Worm (Caenorhabditis elegans): Measurements from ENCODE around the gene str-10.

- TF ChIP-seq T22C8.4 (GFP tag; IDR thresholded peaks at IDR 0.05) = no peak
- TF ChIP-seq klf-2 (GFP tag; conservative IDR thresholded peaks at IDR 0.05) = no peak
- TF ChIP-seq flt-1 (GFP tag; IDR thresholded peaks at IDR 0.05) = no peak
- TF ChIP-seq tab-1 (GFP tag; IDR thresholded peaks at IDR 0.05) = no peak
- no peak for TF ChIP-seq cog-1 (tag; optimal IDR thresholded peaks at IDR 0.05)
- no peak for TF ChIP-seq ztf-29 (GFP tag; IDR thresholded peaks at IDR 0.05)
- no peak for TF ChIP-seq med-1 (GFP tag; optimal IDR thresholded peaks at IDR 0.05; ENCODE audit: insufficient read depth)
- no peak for TF ChIP-seq ztf-23 (GFP tag; IDR thresholded peaks at IDR 0.05)
These were observed 6.1 kb downstream of the str-10 start for ce11 chrX:13088539-13088938.
